Worm (Caenorhabditis elegans) whole organism, L4/young adult: ENCODE measurements around the gene Y47D7A.6.

Experiments
- W03F9.2 ChIP-seq: fragments of 150-350 bp; optimal IDR thresholded peaks from 2 replicates; lab custom pipeline; 2014; ENCODE audit warnings: missing biosample characterization, missing genetic modification characterization
- him-1 ChIP-seq: sonication (generic microtip); optimal IDR thresholded peaks from 2 replicates; lab custom pipeline; 2016; ENCODE audit warnings: missing genotype, missing genetic modification reagents, missing genetic modification characterization, missing compliant biosample characterization

- TF ChIP-seq W03F9.2 (tag; lab: Kevin White, UChicago), result no peak
- no peak for TF ChIP-seq him-1
Observed at ce11 chrV:4370515-4370914, 47.5 kb downstream of the Y47D7A.6 start.
